Fruit fly (Drosophila melanogaster): ENCODE measurements around the gene CG13085.

- no peak for TF ChIP-seq net (GFP tag; optimal IDR thresholded peaks at IDR 0.05)
- TF ChIP-seq Sox15 (GFP tag; optimal IDR thresholded peaks at IDR 0.05) = no peak
- TF ChIP-seq CG6854 (GFP tag; optimal IDR thresholded peaks at IDR 0.05) = no peak
- TF ChIP-seq eg (GFP tag; IDR thresholded peaks at IDR 0.05) = no peak
- TF ChIP-seq Eip78C (GFP tag) = peak; percentile 43
- no peak for TF ChIP-seq Gug (GFP tag; IDR thresholded peaks at IDR 0.05)
- no peak for TF ChIP-seq esn (GFP tag; optimal IDR thresholded peaks at IDR 0.05)
- TF ChIP-seq Ets96B (tag; optimal IDR thresholded peaks at IDR 0.05) = no peak
- no peak for TF ChIP-seq CG6808 (GFP tag; optimal IDR thresholded peaks at IDR 0.05)
Observed at dm6 chr2L:19440285-19440684, 16.4 kb downstream of the CG13085 start.
